Fruit fly (Drosophila melanogaster) whole organism, embryonic: ENCODE results near the gene CG43759.

Experiments
- Atf-2 ChIP-seq: fragments of 200-800 bp; sonication (Bioruptor generic); optimal IDR thresholded peaks from 2 replicates; lab custom pipeline; 2016; ENCODE audit warnings: missing biosample characterization, missing genetic modification characterization
- Atf6 ChIP-seq: fragments of 200-800 bp; sonication (Bioruptor generic); IDR thresholded peaks from 2 replicates; pipeline ENCODE4 v1.3.6; 2022; ENCODE audit warnings: missing biosample characterization, missing genetic modification characterization
- Blimp-1 ChIP-seq: fragments of 200-800 bp; sonication (Bioruptor generic); optimal IDR thresholded peaks from 3 replicates; lab custom pipeline; 2018; ENCODE audit warnings: missing biosample characterization, missing genetic modification characterization, mild to moderate bottlenecking, moderate library complexity, missing genetic modification reagents
- BtbVII ChIP-seq: fragments of 200-800 bp; sonication (Bioruptor generic); optimal IDR thresholded peaks from 3 replicates; lab custom pipeline; 2017; ENCODE audit warnings: missing biosample characterization, mild to moderate bottlenecking, missing genetic modification characterization
- CG10274 ChIP-seq: fragments of 200-800 bp; sonication (Bioruptor generic); optimal IDR thresholded peaks from 3 replicates; lab custom pipeline; 2017; ENCODE audit warnings: missing biosample characterization, mild to moderate bottlenecking, missing genetic modification characterization
- CG10959 ChIP-seq: fragments of 200-800 bp; sonication (Bioruptor generic); IDR thresholded peaks from 2 replicates; pipeline ENCODE4 v1.3.6; 2022; ENCODE audit warnings: missing biosample characterization, missing genetic modification characterization
- CG13424 ChIP-seq: fragments of 200-800 bp; sonication (Bioruptor generic); optimal IDR thresholded peaks from 2 replicates; lab custom pipeline; 2019; ENCODE audit warnings: missing biosample characterization, mild to moderate bottlenecking, missing genetic modification characterization, moderate library complexity
- CG17612 ChIP-seq: fragments of 200-800 bp; sonication (Bioruptor generic); IDR thresholded peaks from 2 replicates; pipeline ENCODE4 v1.3.6; 2022; ENCODE audit warnings: missing biosample characterization, missing genetic modification characterization
- CG18011 ChIP-seq: fragments of 200-800 bp; sonication (Bioruptor generic); optimal IDR thresholded peaks from 2 replicates; lab custom pipeline; 2017; ENCODE audit warnings: missing biosample characterization, missing genetic modification characterization, mild to moderate bottlenecking, moderate library complexity, missing genotype
- CG1832 ChIP-seq: fragments of 200-800 bp; sonication (Bioruptor generic); optimal IDR thresholded peaks from 2 replicates; lab custom pipeline; 2017; ENCODE audit warnings: missing biosample characterization, mild to moderate bottlenecking, missing genetic modification characterization, inconsistent platforms
- CG2875 ChIP-seq: fragments of 200-800 bp; sonication (Bioruptor generic); optimal IDR thresholded peaks from 2 replicates; lab custom pipeline; 2017; ENCODE audit warnings: missing biosample characterization, mild to moderate bottlenecking, missing genetic modification characterization, missing genetic modification reagents
- CG30403 ChIP-seq: fragments of 200-800 bp; sonication (Bioruptor generic); optimal IDR thresholded peaks from 3 replicates; lab custom pipeline; 2016; ENCODE audit warnings: missing biosample characterization, missing genetic modification characterization
- CG31365 ChIP-seq: fragments of 200-800 bp; sonication (Bioruptor generic); optimal IDR thresholded peaks from 2 replicates; lab custom pipeline; 2018; ENCODE audit warnings: missing biosample characterization, mild to moderate bottlenecking, missing genetic modification characterization
- CG31388 ChIP-seq: fragments of 200-800 bp; sonication (Bioruptor generic); optimal IDR thresholded peaks from 2 replicates; lab custom pipeline; 2016; ENCODE audit warnings: missing biosample characterization, missing genetic modification characterization
- CG3163 ChIP-seq: fragments of 200-800 bp; sonication (Bioruptor generic); optimal IDR thresholded peaks from 3 replicates; lab custom pipeline; 2016; ENCODE audit warnings: missing biosample characterization, missing genetic modification characterization
- CG3838 ChIP-seq: fragments of 200-800 bp; sonication (Bioruptor generic); optimal IDR thresholded peaks from 3 replicates; lab custom pipeline; 2016; ENCODE audit warnings: missing biosample characterization, missing genetic modification characterization
- CG3995 ChIP-seq: fragments of 200-800 bp; sonication (Bioruptor generic); optimal IDR thresholded peaks from 3 replicates; lab custom pipeline; 2016; ENCODE audit warnings: missing biosample characterization, missing genetic modification characterization
- CG7786 ChIP-seq: fragments of 200-800 bp; sonication (Bioruptor generic); optimal IDR thresholded peaks from 2 replicates; lab custom pipeline; 2016; ENCODE audit warnings: missing biosample characterization, missing genetic modification characterization
- CG8359 ChIP-seq: fragments of 200-800 bp; sonication (Bioruptor generic); optimal IDR thresholded peaks from 2 replicates; lab custom pipeline; 2017; ENCODE audit warnings: missing biosample characterization, mild to moderate bottlenecking, missing genetic modification characterization, borderline replicate concordance
- CG8478 ChIP-seq: fragments of >200 bp; optimal IDR thresholded peaks from 2 replicates; lab custom pipeline; 2018
- CG9215 ChIP-seq: fragments of 200-800 bp; sonication (Bioruptor generic); IDR thresholded peaks from 2 replicates; pipeline ENCODE4 v1.3.6; 2022; ENCODE audit warnings: missing biosample characterization, missing genetic modification characterization
- CG9932 ChIP-seq: fragments of 200-800 bp; sonication (Bioruptor generic); IDR thresholded peaks from 2 replicates; pipeline ENCODE4 v1.3.6; 2022; ENCODE audit warnings: missing biosample characterization, missing genetic modification characterization
- CoRest ChIP-seq: fragments of 200-800 bp; sonication (Bioruptor generic); optimal IDR thresholded peaks from 3 replicates; lab custom pipeline; 2018; ENCODE audit warnings: missing biosample characterization, mild to moderate bottlenecking, missing genetic modification characterization, moderate library complexity
- Dad ChIP-seq: fragments of 200-800 bp; sonication (Bioruptor generic); optimal IDR thresholded peaks from 3 replicates; lab custom pipeline; 2016; ENCODE audit warnings: missing biosample characterization, missing genetic modification characterization
- ERR ChIP-seq: fragments of 200-800 bp; sonication (Bioruptor generic); optimal IDR thresholded peaks from 2 replicates; lab custom pipeline; 2016; ENCODE audit warnings: missing biosample characterization, missing genetic modification characterization
- Hand ChIP-seq: fragments of 200-800 bp; sonication (Bioruptor generic); optimal IDR thresholded peaks from 2 replicates; lab custom pipeline; 2017; ENCODE audit warnings: mild to moderate bottlenecking, missing biosample characterization, missing genetic modification reagents, missing genetic modification characterization
- Mrtf ChIP-seq: fragments of 200-800 bp; sonication (Bioruptor generic); IDR thresholded peaks from 3 replicates; pipeline ENCODE4 v1.3.6; 2022; ENCODE audit warnings: missing biosample characterization, missing genetic modification characterization
- NK7.1 ChIP-seq: fragments of 200-800 bp; sonication (Bioruptor generic); optimal IDR thresholded peaks from 3 replicates; lab custom pipeline; 2016; ENCODE audit warnings: missing biosample characterization, missing genetic modification characterization
- Scr ChIP-seq: fragments of 200-800 bp; sonication (Bioruptor generic); IDR thresholded peaks from 2 replicates; pipeline ENCODE4 v1.3.6; 2022; ENCODE audit warnings: missing biosample characterization, missing genetic modification characterization; ENCODE audit not compliant: partially characterized antibody
- Sox100B ChIP-seq: fragments of 200-800 bp; sonication (Bioruptor generic); optimal IDR thresholded peaks from 3 replicates; lab custom pipeline; 2018; ENCODE audit warnings: missing biosample characterization, mild to moderate bottlenecking, missing genetic modification characterization
- aop ChIP-seq: fragments of 200-800 bp; sonication (Bioruptor generic); IDR thresholded peaks from 2 replicates; pipeline ENCODE4 v1.3.6; 2022; ENCODE audit warnings: missing biosample characterization, missing genetic modification characterization
- ato ChIP-seq: fragments of 200-800 bp; sonication (Bioruptor generic); IDR thresholded peaks from 2 replicates; pipeline ENCODE4 v1.3.6; 2022; ENCODE audit warnings: missing biosample characterization, missing genetic modification characterization; ENCODE audit not compliant: partially characterized antibody
- cg ChIP-seq: fragments of 200-800 bp; sonication (Bioruptor generic); optimal IDR thresholded peaks from 3 replicates; lab custom pipeline; 2019; ENCODE audit warnings: missing biosample characterization, mild to moderate bottlenecking, missing genetic modification characterization, moderate library complexity
- crol ChIP-seq: fragments of 200-800 bp; sonication (Bioruptor generic); IDR thresholded peaks from 2 replicates; pipeline ENCODE4 v1.3.6; 2022; ENCODE audit warnings: missing biosample characterization, missing genetic modification characterization
- dmrt11E ChIP-seq: fragments of 200-800 bp; sonication (Bioruptor generic); optimal IDR thresholded peaks from 3 replicates; lab custom pipeline; 2018; ENCODE audit warnings: missing biosample characterization, mild to moderate bottlenecking, missing genetic modification characterization, moderate library complexity
- esg ChIP-seq: fragments of 200-800 bp; sonication (Bioruptor generic); conservative IDR thresholded peaks from 2 replicates; pipeline ENCODE4 v1.3.6; 2022; ENCODE audit warnings: missing biosample characterization, missing genetic modification characterization
- ftz-f1 ChIP-seq: fragments of 200-800 bp; sonication (Bioruptor generic); optimal IDR thresholded peaks from 2 replicates; lab custom pipeline; 2016; ENCODE audit warnings: missing biosample characterization, missing genetic modification characterization
- gt ChIP-seq: fragments of 200-800 bp; sonication (Bioruptor generic); IDR thresholded peaks from 2 replicates; pipeline ENCODE4 v1.3.6; 2022; ENCODE audit warnings: missing biosample characterization, missing genetic modification characterization
- h ChIP-seq: fragments of >200 bp; optimal IDR thresholded peaks from 2 replicates; lab custom pipeline; 2017
- kay ChIP-seq: fragments of 200-800 bp; sonication (Bioruptor generic); optimal IDR thresholded peaks from 2 replicates; lab custom pipeline; 2016; ENCODE audit warnings: missing biosample characterization, missing genetic modification characterization
- kni ChIP-seq: fragments of 200-800 bp; sonication (Bioruptor generic); optimal IDR thresholded peaks from 3 replicates; lab custom pipeline; 2017; ENCODE audit warnings: mild to moderate bottlenecking, missing biosample characterization, missing genetic modification reagents, missing genetic modification characterization
- schlank ChIP-seq: fragments of 200-800 bp; sonication (Bioruptor generic); optimal IDR thresholded peaks from 2 replicates; lab custom pipeline; 2018; ENCODE audit warnings: missing biosample characterization, mild to moderate bottlenecking, missing genetic modification characterization
- slbo ChIP-seq: fragments of 200-800 bp; sonication (Bioruptor generic); IDR thresholded peaks from 2 replicates; pipeline ENCODE4 v1.3.6; 2022; ENCODE audit warnings: missing biosample characterization, missing genetic modification characterization
- so ChIP-seq: fragments of 200-800 bp; sonication (Bioruptor generic); IDR thresholded peaks from 3 replicates; pipeline ENCODE4 v1.3.6; 2022; ENCODE audit warnings: missing biosample characterization, missing genetic modification characterization
- sob ChIP-seq: fragments of 200-800 bp; sonication (Bioruptor generic); IDR thresholded peaks from 2 replicates; pipeline ENCODE4 v1.3.6; 2022; ENCODE audit warnings: missing biosample characterization, missing genetic modification characterization
- tgo ChIP-seq: fragments of 200-800 bp; sonication (Bioruptor generic); IDR thresholded peaks from 3 replicates; pipeline ENCODE4 v1.3.6; 2022; ENCODE audit warnings: missing biosample characterization, missing genetic modification characterization
- wdn ChIP-seq: fragments of 200-800 bp; sonication (Bioruptor generic); IDR thresholded peaks from 2 replicates; pipeline ENCODE4 v1.3.6; 2022; ENCODE audit warnings: missing biosample characterization, missing genetic modification characterization
- wek ChIP-seq: fragments of 200-800 bp; sonication (Bioruptor generic); optimal IDR thresholded peaks from 3 replicates; lab custom pipeline; 2018; ENCODE audit warnings: missing biosample characterization, mild to moderate bottlenecking, missing genetic modification characterization, moderate library complexity
- z ChIP-seq: fragments of 200-800 bp; sonication (Bioruptor generic); IDR thresholded peaks from 3 replicates; pipeline ENCODE4 v1.3.6; 2022; ENCODE audit warnings: missing biosample characterization, missing genetic modification characterization
- zfh2 ChIP-seq: fragments of 200-800 bp; sonication (Bioruptor generic); optimal IDR thresholded peaks from 2 replicates; lab custom pipeline; 2016; ENCODE audit warnings: missing biosample characterization, missing genetic modification characterization

CG43759 gene

dm6 chrX:18938127-18938939 lies 8.2 kb downstream of the CG43759 start (continued):
- peak; percentile 30 for TF ChIP-seq CG13424 (tag; lab: Kevin White, UChicago)
- peak; percentile 27; the same call in 1 of the 3 replicates for TF ChIP-seq tgo (GFP tag; lab: Robert Waterston, UW)
- TF ChIP-seq NK7.1 (GFP tag; lab: Kevin White, UChicago), result no peak
- TF ChIP-seq schlank, result no peak
- TF ChIP-seq z (GFP tag; lab: Robert Waterston, UW), result no peak
- TF ChIP-seq CG17612 (GFP tag; lab: Robert Waterston, UW), result no peak
- no peak for TF ChIP-seq so
- no peak for TF ChIP-seq CG18011 (GFP tag; lab: Kevin White, UChicago)
- no peak for TF ChIP-seq zfh2
- TF ChIP-seq Hand, result no peak
- TF ChIP-seq CG10274 (GFP tag; lab: Kevin White, UChicago), result no peak
- peak; percentile 51 for TF ChIP-seq sob (GFP tag; lab: Robert Waterston, UW)
- peak; percentile 90 for TF ChIP-seq dmrt11E (tag; lab: Kevin White, UChicago)
- TF ChIP-seq cg, result no peak
- TF ChIP-seq Dad (GFP tag; lab: Kevin White, UChicago), result no peak
- TF ChIP-seq Atf-2 (GFP tag; lab: Kevin White, UChicago), result no peak
- no peak for TF ChIP-seq CG31388 (GFP tag; lab: Kevin White, UChicago)
- peak; percentile 74 for TF ChIP-seq slbo (GFP tag; lab: Robert Waterston, UW)
- TF ChIP-seq CG3838, result no peak
- TF ChIP-seq aop (GFP tag; lab: Robert Waterston, UW), result no peak
- TF ChIP-seq gt (GFP tag; lab: Robert Waterston, UW), result no peak
- TF ChIP-seq kni (GFP tag; lab: Kevin White, UChicago), result peak; percentile 62
- peak; percentile 43 for TF ChIP-seq CG2875 (GFP tag; lab: Kevin White, UChicago)
- TF ChIP-seq CG30403, result peak; percentile 66
- TF ChIP-seq Blimp-1 (GFP tag; lab: Kevin White, UChicago), result peak; percentile 60
- TF ChIP-seq CG8359 (GFP tag; lab: Kevin White, UChicago), result no peak
- no peak for TF ChIP-seq CG7786 (GFP tag; lab: Kevin White, UChicago)
- no peak for TF ChIP-seq ftz-f1 (GFP tag; lab: Kevin White, UChicago)
- TF ChIP-seq CG9215 (GFP tag; lab: Robert Waterston, UW), result no peak
- no peak for TF ChIP-seq CG31365 (tag; lab: Kevin White, UChicago)
- no peak for TF ChIP-seq esg (GFP tag; lab: Robert Waterston, UW)
- no peak for TF ChIP-seq crol (GFP tag; lab: Robert Waterston, UW)
- 0 out of 2 replicates have a peak, but pooled peaks have one; percentile 26 for TF ChIP-seq Atf6 (GFP tag; lab: Robert Waterston, UW)
- TF ChIP-seq CoRest (tag; lab: Kevin White, UChicago), result peak; percentile 81
- TF ChIP-seq Sox100B (GFP tag; lab: Kevin White, UChicago), result peak; percentile 25
- no peak for TF ChIP-seq wek (GFP tag; lab: Kevin White, UChicago)
- peak; percentile 40; the same call in 1 of the 2 replicates for TF ChIP-seq wdn (GFP tag; lab: Robert Waterston, UW)
- TF ChIP-seq BtbVII (GFP tag; lab: Kevin White, UChicago), result no peak
- TF ChIP-seq CG3995 (GFP tag; lab: Kevin White, UChicago), result no peak
- TF ChIP-seq kay, result peak; percentile 29
- no peak for TF ChIP-seq Scr
- TF ChIP-seq CG8478 (lab: Kevin White, UChicago), result no peak
- TF ChIP-seq h, result no peak
- TF ChIP-seq CG3163 (GFP tag; lab: Kevin White, UChicago), result no peak
- TF ChIP-seq CG1832 (GFP tag; lab: Kevin White, UChicago), result peak; percentile 54
- no peak for TF ChIP-seq ERR (GFP tag; lab: Kevin White, UChicago)
- TF ChIP-seq ato, result no peak
- peak; percentile 70 for TF ChIP-seq CG9932 (GFP tag; lab: Robert Waterston, UW)
- 0 out of 3 replicates have a peak, but pooled peaks have one; percentile 22 for TF ChIP-seq Mrtf (GFP tag; lab: Robert Waterston, UW)
- peak; percentile 67 for TF ChIP-seq CG10959 (GFP tag; lab: Robert Waterston, UW)
